Worm (Caenorhabditis elegans) whole organism, mixed stage, embryonic: ENCODE data around the gene F49E2.5.

ENCODE experiments used
- blmp-1 ChIP-seq: fragments of 150-350 bp; optimal IDR thresholded peaks from 2 replicates; lab custom pipeline; 2014; ENCODE audit warnings: missing biosample characterization, missing genetic modification characterization
- elt-1 ChIP-seq: sonication (generic microtip); optimal IDR thresholded peaks from 2 replicates; lab custom pipeline; 2017; ENCODE audit warnings: missing genetic modification characterization, mild to moderate bottlenecking, missing compliant biosample characterization, antibody characterized with exemption, moderate library complexity, borderline replicate concordance; ENCODE audit not compliant: insufficient read depth
- elt-3 ChIP-seq: fragments of 150-350 bp; optimal IDR thresholded peaks from 2 replicates; lab custom pipeline; 2014; ENCODE audit warnings: missing biosample characterization, missing genetic modification characterization
- mep-1 ChIP-seq: fragments of 150-350 bp; optimal IDR thresholded peaks from 2 replicates; lab custom pipeline; 2017; ENCODE audit warnings: missing biosample characterization, missing genetic modification reagents, missing genetic modification characterization, inconsistent platforms
- mls-2 ChIP-seq: sonication (generic microtip); optimal IDR thresholded peaks from 2 replicates; lab custom pipeline; 2016; ENCODE audit warnings: mild to moderate bottlenecking, missing genetic modification characterization, moderate library complexity, missing compliant biosample characterization
- nhr-12 ChIP-seq: fragments of 150-350 bp; optimal IDR thresholded peaks from 2 replicates; lab custom pipeline; 2014; ENCODE audit warnings: missing biosample characterization, missing genetic modification characterization
- nhr-237 ChIP-seq: fragments of 150-350 bp; optimal IDR thresholded peaks from 2 replicates; lab custom pipeline; 2014; ENCODE audit warnings: missing biosample characterization, missing genetic modification characterization
- nhr-28 ChIP-seq: fragments of 150-350 bp; optimal IDR thresholded peaks from 2 replicates; lab custom pipeline; 2014; ENCODE audit warnings: missing biosample characterization, missing genetic modification characterization
- snpc-4 ChIP-seq: fragments of 150-350 bp; optimal IDR thresholded peaks from 2 replicates; lab custom pipeline; 2014; ENCODE audit warnings: missing biosample characterization, missing genetic modification characterization
- unc-39 ChIP-seq: fragments of 150-350 bp; optimal IDR thresholded peaks from 2 replicates; lab custom pipeline; 2014; ENCODE audit warnings: missing biosample characterization, missing genetic modification characterization
- unc-62 ChIP-seq: fragments of 150-350 bp; optimal IDR thresholded peaks from 2 replicates; lab custom pipeline; 2014; ENCODE audit warnings: missing biosample characterization, missing genetic modification reagents, missing genetic modification characterization
- ztf-11 ChIP-seq: fragments of 150-350 bp; optimal IDR thresholded peaks from 2 replicates; lab custom pipeline; 2014; ENCODE audit warnings: missing biosample characterization, missing genetic modification characterization

- TF ChIP-seq blmp-1 (tag; lab: Kevin White, UChicago): no peak
- no peak for TF ChIP-seq nhr-12 (tag; lab: Kevin White, UChicago)
- no peak for TF ChIP-seq elt-3 (tag; lab: Kevin White, UChicago)
- no peak for TF ChIP-seq unc-62 (GFP tag; lab: Kevin White, UChicago)
- TF ChIP-seq snpc-4 (tag; lab: Kevin White, UChicago): no peak
- TF ChIP-seq nhr-28: no peak
- no peak for TF ChIP-seq mls-2 (tag; lab: Kevin White, UChicago)
- TF ChIP-seq nhr-237 (tag; lab: Kevin White, UChicago): no peak
- TF ChIP-seq elt-1 (tag; lab: Kevin White, UChicago): no peak
- TF ChIP-seq mep-1 (tag; lab: Kevin White, UChicago): no peak
- TF ChIP-seq ztf-11 (tag; lab: Kevin White, UChicago): no peak
- no peak for TF ChIP-seq unc-39 (tag; lab: Kevin White, UChicago)
Observed at ce11 chrX:9566429-9566828, 23.0 kb downstream of the F49E2.5 start, which contains the start of gene F49E2.2.
